Worm (Caenorhabditis elegans) whole organism, late embryonic: Measurements from ENCODE around the gene ztf-17.

ENCODE experiments used
- nhr-11 ChIP-seq: fragments of 150-350 bp; optimal IDR thresholded peaks from 2 replicates; lab custom pipeline; 2014; ENCODE audit warnings: missing biosample characterization, missing genetic modification characterization
- nhr-232 ChIP-seq: sonication (generic microtip); optimal IDR thresholded peaks from 2 replicates; lab custom pipeline; 2016; ENCODE audit warnings: missing genetic modification characterization, missing compliant biosample characterization

ce11 chrII:7855619-7856018 lies 14.3 kb downstream of the ztf-17 start, which contains the start of gene mdmh-35:
- TF ChIP-seq nhr-11 (tag; lab: Kevin White, UChicago): no peak
- TF ChIP-seq nhr-232 (tag; lab: Kevin White, UChicago): no peak
